Worm (Caenorhabditis elegans) whole organism, young adult: Measurements from ENCODE around the gene C44B11.6.

Experiments used
- B0035.1 ChIP-seq: sonication (generic microtip); optimal IDR thresholded peaks from 2 replicates; lab custom pipeline; 2016; ENCODE audit warnings: missing genetic modification characterization, mild to moderate bottlenecking, missing compliant biosample characterization, missing genotype, missing genetic modification reagents
- B0261.1 ChIP-seq: sonication (generic microtip); optimal IDR thresholded peaks from 2 replicates; lab custom pipeline; 2016; ENCODE audit warnings: mild to moderate bottlenecking, missing genetic modification characterization, moderate library complexity, missing compliant biosample characterization
- B0336.3 ChIP-seq: fragments of 200-800 bp; sonication (Bioruptor generic); IDR thresholded peaks from 2 replicates; pipeline ENCODE4 v1.3.6; 2022; ENCODE audit warnings: missing genetic modification characterization, missing compliant biosample characterization
- F49E8.2 ChIP-seq: sonication (generic microtip); optimal IDR thresholded peaks from 3 replicates; lab custom pipeline; 2017; ENCODE audit warnings: missing genetic modification characterization, mild to moderate bottlenecking, missing compliant biosample characterization, antibody characterized with exemption, moderate library complexity; ENCODE audit not compliant: insufficient read depth
- F52B5.7 ChIP-seq: sonication (generic microtip); optimal IDR thresholded peaks from 2 replicates; lab custom pipeline; 2016; ENCODE audit warnings: mild to moderate bottlenecking, missing genetic modification characterization, missing compliant biosample characterization
- F55B11.4 ChIP-seq: sonication (generic microtip); optimal IDR thresholded peaks from 2 replicates; lab custom pipeline; 2016; ENCODE audit warnings: missing compliant biosample characterization, missing genetic modification characterization, borderline replicate concordance; ENCODE audit not compliant: insufficient read depth
- T26A5.8 ChIP-seq: sonication (generic microtip); optimal IDR thresholded peaks from 2 replicates; lab custom pipeline; 2016; ENCODE audit warnings: missing genetic modification characterization, missing compliant biosample characterization
- Y53F4B.3 ChIP-seq: fragments of 200-800 bp; sonication (Bioruptor generic); IDR thresholded peaks from 2 replicates; pipeline ENCODE4 v1.3.6; 2022; ENCODE audit warnings: missing genetic modification reagents, missing genetic modification characterization, missing compliant biosample characterization
- attf-5 ChIP-seq: fragments of 200-800 bp; sonication (Bioruptor generic); optimal IDR thresholded peaks from 2 replicates; lab custom pipeline; 2018; ENCODE audit warnings: mild to moderate bottlenecking, missing genetic modification characterization, missing compliant biosample characterization
- attf-6 ChIP-seq: fragments of 200-800 bp; sonication (Bioruptor generic); IDR thresholded peaks from 2 replicates; pipeline ENCODE4 v1.3.6; 2022; ENCODE audit warnings: missing genetic modification reagents, missing genetic modification characterization, missing compliant biosample characterization
- cebp-1 ChIP-seq, 2 experiments: fragments of 200-800 bp in 1 of 2; sonication (Bioruptor generic) in 1 of 2; sonication (generic microtip) in 1 of 2; IDR thresholded peaks in 1 of 2; optimal IDR thresholded peaks in 1 of 2; 2 replicates each; pipeline versions ENCODE4 v1.3.6 to Lab custom; 2017 to 2022; ENCODE audit warnings: missing compliant biosample characterization in 2 of 2, missing genetic modification characterization in 2 of 2, mild to moderate bottlenecking in 1 of 2, missing genetic modification reagents in 1 of 2, moderate library complexity in 1 of 2
- ceh-27 ChIP-seq: fragments of 200-800 bp; sonication (Bioruptor generic); optimal IDR thresholded peaks from 2 replicates; lab custom pipeline; 2018; ENCODE audit warnings: mild to moderate bottlenecking, missing genetic modification characterization, moderate library complexity, missing compliant biosample characterization
- ceh-79 ChIP-seq: sonication (generic microtip); optimal IDR thresholded peaks from 2 replicates; lab custom pipeline; 2017; ENCODE audit warnings: mild to moderate bottlenecking, missing genetic modification characterization, missing compliant biosample characterization
- die-1 ChIP-seq: sonication (generic microtip); optimal IDR thresholded peaks from 2 replicates; lab custom pipeline; 2016; ENCODE audit warnings: missing genotype, mild to moderate bottlenecking, missing genetic modification characterization, missing compliant biosample characterization
- dox-1 ChIP-seq: fragments of 200-800 bp; sonication (Bioruptor generic); IDR thresholded peaks from 2 replicates; pipeline ENCODE4 v1.3.6; 2022; ENCODE audit warnings: missing genetic modification reagents, missing genetic modification characterization, missing compliant biosample characterization
- egl-18 ChIP-seq: fragments of 200-800 bp; sonication (Bioruptor generic); IDR thresholded peaks from 2 replicates; pipeline ENCODE4 v1.3.6; 2022; ENCODE audit warnings: missing genetic modification reagents, missing genetic modification characterization, missing compliant biosample characterization
- egl-44 ChIP-seq: fragments of 200-800 bp; sonication (Bioruptor generic); IDR thresholded peaks from 2 replicates; pipeline ENCODE4 v1.3.6; 2022; ENCODE audit warnings: missing genetic modification reagents, missing genetic modification characterization, missing compliant biosample characterization
- egrh-3 ChIP-seq: fragments of 200-800 bp; sonication (Bioruptor generic); IDR thresholded peaks from 2 replicates; pipeline ENCODE4 v1.3.6; 2022; ENCODE audit warnings: missing genetic modification reagents, missing genetic modification characterization, missing compliant biosample characterization
- ekl-4 ChIP-seq: fragments of 200-800 bp; sonication (Bioruptor generic); IDR thresholded peaks from 2 replicates; pipeline ENCODE4 v1.3.6; 2022; ENCODE audit warnings: missing genetic modification reagents, missing genetic modification characterization, missing compliant biosample characterization
- ets-4 ChIP-seq: fragments of 200-800 bp; sonication (Bioruptor generic); optimal IDR thresholded peaks from 2 replicates; lab custom pipeline; 2018; ENCODE audit warnings: mild to moderate bottlenecking, missing genetic modification characterization, missing compliant biosample characterization
- hmg-1.2 ChIP-seq: fragments of 200-800 bp; sonication (Bioruptor generic); IDR thresholded peaks from 2 replicates; pipeline ENCODE4 v1.3.6; 2022; ENCODE audit warnings: missing genetic modification reagents, missing genetic modification characterization, missing compliant biosample characterization
- hrde-1 ChIP-seq: sonication (generic microtip); optimal IDR thresholded peaks from 2 replicates; lab custom pipeline; 2016; ENCODE audit warnings: missing genetic modification characterization, mild to moderate bottlenecking, missing compliant biosample characterization, moderate library complexity, missing genotype, missing genetic modification reagents, borderline replicate concordance
- lag-1 ChIP-seq: fragments of 200-800 bp; sonication (Bioruptor generic); IDR thresholded peaks from 2 replicates; pipeline ENCODE4 v1.3.6; 2022; ENCODE audit warnings: missing genetic modification reagents, missing genetic modification characterization, missing compliant biosample characterization
- lin-26 ChIP-seq: fragments of 200-800 bp; sonication (Bioruptor generic); IDR thresholded peaks from 2 replicates; pipeline ENCODE4 v1.3.6; 2022; ENCODE audit warnings: missing genetic modification reagents, missing genetic modification characterization, missing compliant biosample characterization
- lin-35 ChIP-seq, 3 experiments: fragments of 150-350 bp in 2 of 3; sonication (generic microtip) in 1 of 3; optimal IDR thresholded peaks; 2 replicates each; lab custom pipeline; 2014 to 2018; ENCODE audit warnings: missing biosample characterization in 3 of 3, missing genetic modification characterization in 3 of 3, missing genetic modification reagents in 3 of 3
- mel-28 ChIP-seq: sonication (generic microtip); optimal IDR thresholded peaks from 2 replicates; lab custom pipeline; 2016; ENCODE audit warnings: borderline replicate concordance, mild to moderate bottlenecking, missing genetic modification characterization, missing compliant biosample characterization
- nhr-120 ChIP-seq: fragments of 200-800 bp; sonication (Bioruptor generic); IDR thresholded peaks from 2 replicates; pipeline ENCODE4 v1.3.6; 2022; ENCODE audit warnings: missing genetic modification characterization, missing compliant biosample characterization
- rpc-1 ChIP-seq, 2 experiments: fragments of 150-350 bp in 1 of 2; sonication (generic microtip) in 1 of 2; optimal IDR thresholded peaks; 2 replicates each; lab custom pipeline; 2014 to 2018; ENCODE audit warnings: missing biosample characterization in 1 of 2, missing genetic modification characterization in 1 of 2, missing genetic modification reagents in 1 of 2, missing genotype in 1 of 2
- sdz-38 ChIP-seq: sonication (generic microtip); optimal IDR thresholded peaks from 2 replicates; lab custom pipeline; 2016; ENCODE audit warnings: missing genotype, missing genetic modification characterization, missing compliant biosample characterization
- somi-1 ChIP-seq: fragments of 200-800 bp; sonication (Bioruptor generic); optimal IDR thresholded peaks from 2 replicates; lab custom pipeline; 2018; ENCODE audit warnings: mild to moderate bottlenecking, missing genetic modification characterization, missing compliant biosample characterization
- tbp1 ChIP-seq: fragments of 200-800 bp; sonication (Bioruptor generic); optimal IDR thresholded peaks from 2 replicates; lab custom pipeline; 2018; ENCODE audit warnings: mild to moderate bottlenecking, missing genetic modification characterization, missing compliant biosample characterization
- xnd-1 ChIP-seq: sonication (generic microtip); optimal IDR thresholded peaks from 2 replicates; lab custom pipeline; 2016; ENCODE audit warnings: missing genotype, missing genetic modification reagents, missing genetic modification characterization, missing compliant biosample characterization
- zfh-2 ChIP-seq: fragments of 200-800 bp; sonication (Bioruptor generic); conservative IDR thresholded peaks from 2 replicates; pipeline ENCODE4 v1.3.6; 2022; ENCODE audit warnings: missing genetic modification reagents, missing genetic modification characterization, missing compliant biosample characterization
- ztf-26 ChIP-seq: sonication (generic microtip); optimal IDR thresholded peaks from 2 replicates; lab custom pipeline; 2017; ENCODE audit warnings: missing genetic modification characterization, missing compliant biosample characterization
- ztf-6 ChIP-seq: fragments of 200-800 bp; sonication (Bioruptor generic); IDR thresholded peaks from 2 replicates; pipeline ENCODE4 v1.3.6; 2022; ENCODE audit warnings: missing genetic modification reagents, missing genetic modification characterization, missing compliant biosample characterization

Gene C44B11.6

DNA sequence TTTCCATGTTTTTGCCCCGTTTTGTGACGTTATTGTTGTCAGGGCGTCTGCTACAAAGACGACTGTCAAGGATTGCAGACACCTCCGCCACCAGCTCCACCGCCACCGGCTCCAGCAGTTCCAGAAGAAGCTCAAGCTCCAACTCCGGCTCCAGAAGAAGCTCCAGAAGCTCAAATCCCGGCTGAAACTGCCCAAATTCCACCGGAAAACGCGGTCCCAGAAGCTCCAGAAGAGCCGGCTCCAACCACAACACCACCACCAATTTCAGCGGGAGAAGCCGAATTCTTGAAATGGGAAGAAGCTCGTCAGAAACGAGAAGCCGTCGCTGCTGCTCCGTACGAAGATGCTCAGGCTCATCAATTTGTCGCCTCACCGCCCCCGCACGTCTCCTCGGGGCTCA lies 23.8 kb downstream of the C44B11.6 start:
- TF ChIP-seq F55B11.4 (tag; lab: Kevin White, UChicago) (no peak), egrh-3 (GFP tag; lab: Robert Waterston, UW) (peak; percentile 69; the same call in 1 of the 2 replicates), T26A5.8 (tag; lab: Kevin White, UChicago) (no peak), ztf-26 (no peak), hrde-1 (tag; lab: Kevin White, UChicago) (no peak), ets-4 (no peak), somi-1 (GFP tag; lab: Kevin White, UChicago) (no peak), B0035.1 (tag; lab: Kevin White, UChicago) (no peak), ztf-6 (GFP tag; lab: Robert Waterston, UW) (no peak), lin-26 (GFP tag; lab: Robert Waterston, UW) (0 out of 2 replicates have a peak, but pooled peaks have one; percentile 14), cebp-1 (GFP tag; IDR thresholded peaks at IDR 0.05; lab: Robert Waterston, UW) (no peak), cebp-1 (tag; optimal IDR thresholded peaks at IDR 0.05; lab: Kevin White, UChicago) (no peak), ceh-79 (tag; lab: Kevin White, UChicago) (no peak), dox-1 (GFP tag; lab: Robert Waterston, UW) (0 out of 2 replicates have a peak, but pooled peaks have one; percentile 28), B0336.3 (GFP tag; lab: Robert Waterston, UW) (no peak), F49E8.2 (tag; lab: Kevin White, UChicago) (no peak), attf-6 (no peak), zfh-2 (GFP tag; lab: Robert Waterston, UW) (peak; percentile 69)

DNA sequence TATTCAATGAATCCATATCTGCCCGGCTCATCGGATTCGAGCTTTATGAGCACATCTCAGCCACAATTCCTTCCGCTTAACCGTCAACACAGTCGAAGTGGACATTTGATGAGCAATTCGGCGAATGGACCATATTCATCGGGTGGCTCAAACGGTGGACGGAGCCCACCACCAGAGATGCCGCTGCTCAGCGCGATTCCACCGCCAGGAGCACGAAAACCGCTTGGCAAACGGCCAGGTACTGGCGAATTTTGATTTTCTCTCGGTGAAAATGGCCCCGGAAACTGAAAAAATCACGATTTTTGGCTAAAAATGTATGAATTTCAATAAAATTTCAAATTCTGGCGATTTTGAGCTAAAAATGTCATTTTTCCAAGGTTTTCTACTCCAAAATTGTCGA lies 26.9 kb downstream of the C44B11.6 start:
- TF ChIP-seq zfh-2 (GFP tag; lab: Robert Waterston, UW) (peak; percentile 66), B0261.1 (tag; lab: Kevin White, UChicago) (no peak), mel-28 (tag; lab: Kevin White, UChicago) (no peak), cebp-1 (GFP tag; IDR thresholded peaks at IDR 0.05; lab: Robert Waterston, UW) (no peak), cebp-1 (tag; optimal IDR thresholded peaks at IDR 0.05; lab: Kevin White, UChicago) (no peak), attf-5 (GFP tag; lab: Kevin White, UChicago) (no peak), lag-1 (GFP tag; lab: Robert Waterston, UW) (no peak), lin-35 (GFP tag; optimal IDR thresholded peaks at IDR 0.05; lab: Kevin White, UChicago) (no peak), nhr-120 (GFP tag; lab: Robert Waterston, UW) (no peak)
- TF ChIP-seq, all 124 proteins: peak for 1

DNA sequence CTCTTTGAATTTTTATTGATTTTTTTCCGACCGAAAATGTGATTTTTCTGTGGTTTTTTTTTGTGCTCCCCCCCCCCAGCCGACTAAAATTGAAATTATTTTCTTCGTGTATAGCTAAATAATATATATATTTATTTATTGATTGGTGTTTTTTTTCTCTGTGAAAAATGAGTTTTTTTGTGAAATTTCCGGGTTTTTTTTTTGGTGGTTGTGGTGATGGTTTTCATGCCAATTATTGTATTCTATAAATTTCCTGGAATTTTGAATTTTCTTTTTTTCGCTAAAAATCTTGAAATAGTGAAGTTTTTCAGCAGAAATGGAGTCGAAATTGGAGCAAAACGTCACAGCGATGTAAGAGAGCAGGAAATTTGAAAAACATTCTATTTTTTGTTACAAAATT lies 30.4 kb downstream of the C44B11.6 start, which contains the start of gene lmtr-5:
Gene lmtr-5, plus strand, starts transcription at position 301 of the 400 bp plus-strand sequence.
- TF ChIP-seq mel-28 (tag; lab: Kevin White, UChicago) (no peak), Y53F4B.3 (no peak), die-1 (tag; lab: Kevin White, UChicago) (no peak), ceh-27 (no peak), xnd-1 (no peak), F52B5.7 (tag; lab: Kevin White, UChicago) (no peak)
- TF ChIP-seq, all 124 proteins: peak for 0

DNA sequence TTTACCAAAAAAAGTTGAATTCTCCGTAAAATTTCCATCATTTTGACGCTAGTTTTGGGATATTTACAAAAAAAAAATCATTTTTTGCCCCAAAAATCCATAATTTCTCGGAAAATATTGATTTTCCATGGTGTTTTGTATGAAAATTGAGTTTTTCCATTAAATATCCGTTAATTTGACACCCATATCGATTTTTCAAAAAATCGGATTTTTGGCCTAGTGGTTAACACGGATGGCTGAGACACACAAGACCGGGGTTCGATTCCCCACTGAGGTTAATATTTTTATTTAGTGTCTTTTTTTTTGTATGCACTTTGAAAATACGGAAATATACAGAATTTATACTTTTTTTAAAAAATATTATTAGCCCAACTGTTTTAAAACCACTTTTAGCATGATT lies 32.3 kb downstream of the C44B11.6 start:
- TF ChIP-seq sdz-38 (no peak), egl-44 (no peak), hmg-1.2 (GFP tag; lab: Robert Waterston, UW) (0 out of 2 replicates have a peak, but pooled peaks have one; percentile 20), ceh-27 (no peak), tbp1 (GFP tag; lab: Kevin White, UChicago) (peak; percentile 76), rpc-1 (optimal IDR thresholded peaks at IDR 0.05; lab: Kevin White, UChicago) (no peak), rpc-1 (tag; optimal IDR thresholded peaks at IDR 0.05; lab: Kevin White, UChicago) (peak; percentile 64), ekl-4 (GFP tag; lab: Robert Waterston, UW) (no peak), B0261.1 (tag; lab: Kevin White, UChicago) (peak; percentile 50), egl-18 (GFP tag; lab: Robert Waterston, UW) (no peak)
